Worm (Caenorhabditis elegans): ENCODE measurements around the gene W02D7.4.

Gene W02D7.4

DNA sequence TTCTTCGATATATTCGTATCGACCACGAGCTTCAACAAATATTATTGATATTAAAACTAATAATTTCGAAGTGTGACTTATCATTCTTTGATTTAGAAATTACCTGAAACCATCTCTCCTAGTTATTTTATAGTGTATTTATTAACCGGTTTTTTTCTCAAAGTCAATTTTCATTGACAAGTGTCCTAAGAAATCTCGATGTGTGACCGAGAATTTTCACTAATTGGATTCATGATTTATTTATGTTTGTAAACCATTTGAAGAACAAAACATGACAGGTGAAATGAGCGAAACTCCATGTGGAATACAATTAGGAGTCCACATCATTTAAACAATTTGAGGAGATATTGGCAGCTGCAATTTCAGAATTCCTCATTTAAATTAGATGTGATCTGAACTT is 33.9 kb downstream of the W02D7.4 start, which contains the start of gene C16D9.8:
Gene C16D9.8, minus strand, starts transcription at position 101 of the 400 bp plus-strand sequence.
- TF ChIP-seq madf-8 (GFP tag; conservative IDR thresholded peaks at IDR 0.05), result no peak
- TF ChIP-seq C06A6.2 (GFP tag; conservative IDR thresholded peaks at IDR 0.05), result no peak
- TF ChIP-seq ztf-28 (GFP tag; IDR thresholded peaks at IDR 0.05), result no peak
- TF ChIP-seq lin-35 (GFP tag; optimal IDR thresholded peaks at IDR 0.05), result no peak
- no peak for TF ChIP-seq attf-3 (GFP tag; conservative IDR thresholded peaks at IDR 0.05)
- TF ChIP-seq mxl-1 (tag; optimal IDR thresholded peaks at IDR 0.05), result no peak
- TF ChIP-seq pha-4 (tag; optimal IDR thresholded peaks at IDR 0.05), result no peak
- TF ChIP-seq Y67H2A.10 (GFP tag; conservative IDR thresholded peaks at IDR 0.05), result no peak
- no peak for TF ChIP-seq D2030.7 (GFP tag; IDR thresholded peaks at IDR 0.05)
- TF ChIP-seq B0261.1 (tag; optimal IDR thresholded peaks at IDR 0.05), result no peak
- no peak for TF ChIP-seq athp-1 (tag; optimal IDR thresholded peaks at IDR 0.05)
- no peak for TF ChIP-seq ccch-3 (GFP tag; optimal IDR thresholded peaks at IDR 0.05)
- TF ChIP-seq C17E4.6 (GFP tag; IDR thresholded peaks at IDR 0.05), result no peak

DNA sequence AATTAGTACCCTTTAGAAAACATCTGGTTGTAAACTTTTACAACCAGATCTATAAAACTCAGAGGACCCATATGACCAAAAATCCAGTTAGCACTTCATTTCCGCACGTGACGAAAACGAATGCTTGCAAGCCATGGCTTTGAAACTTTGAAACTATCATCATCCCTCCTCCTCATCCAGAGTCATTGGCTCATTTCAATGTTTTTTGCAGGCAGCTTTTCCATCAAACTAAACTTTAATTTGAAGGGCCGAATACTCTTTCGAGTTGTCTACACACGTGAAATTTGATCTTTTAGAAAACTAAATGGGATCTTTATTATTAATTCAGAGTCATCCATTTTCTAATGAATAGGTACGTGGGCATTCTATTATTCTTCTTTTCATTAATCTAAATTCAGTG is 35.2 kb downstream of the W02D7.4 start:
- TF ChIP-seq unc-62 (GFP tag; optimal IDR thresholded peaks at IDR 0.05) (no peak), lin-54 (GFP tag; optimal IDR thresholded peaks at IDR 0.05) (no peak), snpc-1.1 (tag; optimal IDR thresholded peaks at IDR 0.05; ENCODE audit: insufficient read depth) (no peak), Y56A3A.18 (GFP tag; IDR thresholded peaks at IDR 0.05) (no peak), tbp1 (GFP tag; optimal IDR thresholded peaks at IDR 0.05) (no peak), T07F8.4 (tag; optimal IDR thresholded peaks at IDR 0.05) (no peak), rec-8 (tag; optimal IDR thresholded peaks at IDR 0.05) (no peak), die-1 (tag; optimal IDR thresholded peaks at IDR 0.05) (no peak), F22D6.2 (tag; optimal IDR thresholded peaks at IDR 0.05) (no peak), let-526 (GFP tag; IDR thresholded peaks at IDR 0.05) (no peak), B0019.2 (GFP tag; conservative IDR thresholded peaks at IDR 0.05) (no peak), somi-1 (GFP tag; optimal IDR thresholded peaks at IDR 0.05) (no peak), ama-1 (optimal IDR thresholded peaks at IDR 0.05) (no peak), ama-1 (GFP tag; optimal IDR thresholded peaks at IDR 0.05) (no peak), lag-1 (GFP tag; IDR thresholded peaks at IDR 0.05) (no peak), rpc-1 (optimal IDR thresholded peaks at IDR 0.05) (no peak), rpc-1 (tag; optimal IDR thresholded peaks at IDR 0.05) (no peak)

DNA sequence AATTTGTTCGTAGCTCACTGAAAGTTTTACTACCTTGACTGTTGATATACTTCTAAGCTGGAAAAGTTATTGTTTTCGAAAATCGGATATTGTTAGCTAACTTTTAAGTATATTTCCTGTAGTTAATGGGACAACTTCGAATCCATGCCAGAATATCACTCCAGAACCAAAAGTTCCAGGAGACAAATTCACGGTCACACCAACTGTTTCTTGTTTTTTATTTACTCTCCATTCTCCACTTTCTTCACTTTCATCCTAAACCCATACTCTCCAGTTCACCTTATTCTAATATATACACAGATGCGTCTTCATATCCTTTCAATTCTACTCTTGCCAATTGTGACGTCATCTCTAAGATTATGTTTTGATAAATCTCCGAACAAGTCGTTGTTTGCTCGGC is 38.4 kb downstream of the W02D7.4 start, which contains the start of gene C16D9.1:
Gene C16D9.1, plus strand, starts transcription at position 301 of the 400 bp plus-strand sequence.
- TF ChIP-seq ztf-26 (tag; optimal IDR thresholded peaks at IDR 0.05) (no peak), madf-3 (GFP tag; IDR thresholded peaks at IDR 0.05) (no peak), lsl-1 (GFP tag; optimal IDR thresholded peaks at IDR 0.05) (no peak), F10E7.11 (tag; optimal IDR thresholded peaks at IDR 0.05) (no peak), let-607 (tag; optimal IDR thresholded peaks at IDR 0.05) (no peak), fkh-3 (tag; optimal IDR thresholded peaks at IDR 0.05) (no peak), D2030.7 (GFP tag; IDR thresholded peaks at IDR 0.05) (no peak), F22D6.2 (tag; optimal IDR thresholded peaks at IDR 0.05) (no peak), madf-10 (tag; optimal IDR thresholded peaks at IDR 0.05) (no peak), tlf-1 (GFP tag; optimal IDR thresholded peaks at IDR 0.05) (no peak), dox-1 (GFP tag; IDR thresholded peaks at IDR 0.05) (no peak), snpc-1.3 (tag; optimal IDR thresholded peaks at IDR 0.05; ENCODE audit: insufficient read depth) (no peak), snpc-1.1 (tag; optimal IDR thresholded peaks at IDR 0.05; ENCODE audit: insufficient read depth) (no peak), B0019.2 (GFP tag; conservative IDR thresholded peaks at IDR 0.05) (no peak), sea-2 (GFP tag; IDR thresholded peaks at IDR 0.05) (no peak), K11D2.4 (GFP tag; IDR thresholded peaks at IDR 0.05) (no peak)

All from whole organism, young adult.